Worm (Caenorhabditis elegans) whole organism, L1 larva: ENCODE measurements around the gene T22F7.3.
A peak's percentile ranks its signal among the peaks of the same experiment; 100 is the strongest.

ENCODE experiments used
- C04F5.9 ChIP-seq: sonication (generic microtip); optimal IDR thresholded peaks from 2 replicates; lab custom pipeline; 2016; ENCODE audit warnings: missing genetic modification characterization, missing compliant biosample characterization
- C16A3.4 ChIP-seq: fragments of 150-350 bp; optimal IDR thresholded peaks from 2 replicates; lab custom pipeline; 2014; ENCODE audit warnings: missing biosample characterization, missing genetic modification characterization
- F16B12.6 ChIP-seq: fragments of 150-350 bp; optimal IDR thresholded peaks from 2 replicates; lab custom pipeline; 2014; ENCODE audit warnings: missing biosample characterization, missing genetic modification characterization
- Y116A8C.19 ChIP-seq: sonication (generic microtip); optimal IDR thresholded peaks from 2 replicates; lab custom pipeline; 2016; ENCODE audit warnings: missing compliant biosample characterization, missing genetic modification characterization, borderline replicate concordance
- alr-1 ChIP-seq: fragments of 200-800 bp; sonication (Bioruptor generic); optimal IDR thresholded peaks from 2 replicates; lab custom pipeline; 2018; ENCODE audit warnings: borderline replicate concordance, mild to moderate bottlenecking, missing genetic modification characterization, missing compliant biosample characterization
- blmp-1 ChIP-seq: fragments of 150-350 bp; optimal IDR thresholded peaks from 2 replicates; lab custom pipeline; 2014; ENCODE audit warnings: missing biosample characterization, missing genetic modification characterization
- ceh-82 ChIP-seq, 3 experiments: fragments of 150-350 bp in 1 of 3; sonication (generic microtip) in 2 of 3; optimal IDR thresholded peaks; 2 replicates each; lab custom pipeline; 2014 to 2017; ENCODE audit warnings: missing biosample characterization in 3 of 3, missing genetic modification characterization in 3 of 3
- dpl-1 ChIP-seq, 3 experiments: fragments of 150-350 bp in 2 of 3; sonication (generic microtip) in 1 of 3; optimal IDR thresholded peaks; 2 replicates each; lab custom pipeline; 2014 to 2017; ENCODE audit warnings: missing biosample characterization in 3 of 3, missing genetic modification characterization in 3 of 3, missing genetic modification reagents in 3 of 3
- efl-1 ChIP-seq, 4 experiments: fragments of 150-350 bp; optimal IDR thresholded peaks in 3 of 4; peaks in 1 of 4; 1 replicate in 1 of 4; 2 replicates in 3 of 4; lab custom pipeline; 2014; ENCODE audit warnings: missing biosample characterization in 2 of 4, missing genetic modification characterization in 2 of 4, missing genetic modification reagents in 2 of 4
- egl-27 ChIP-seq, 2 experiments: fragments of 150-350 bp in 1 of 2; sonication (generic microtip); optimal IDR thresholded peaks; 3 replicates each; lab custom pipeline; 2017 to 2018; ENCODE audit warnings: missing biosample characterization in 2 of 2, missing genetic modification characterization in 2 of 2, missing genetic modification reagents in 2 of 2
- elt-3 ChIP-seq, 6 experiments: fragments of 150-350 bp in 1 of 6; sonication (generic microtip); optimal IDR thresholded peaks; 2 replicates each; lab custom pipeline; 2017 to 2018; ENCODE audit warnings: missing biosample characterization in 6 of 6, missing genetic modification characterization in 6 of 6, inconsistent platforms in 1 of 6
- ets-5 ChIP-seq: fragments of 200-800 bp; sonication (Bioruptor generic); IDR thresholded peaks from 2 replicates; pipeline ENCODE4 v1.3.6; 2022; ENCODE audit warnings: missing genetic modification characterization, missing compliant biosample characterization
- fkh-8 ChIP-seq: sonication (generic microtip); optimal IDR thresholded peaks from 2 replicates; lab custom pipeline; 2016; ENCODE audit warnings: mild to moderate bottlenecking, missing genetic modification characterization, missing compliant biosample characterization
- fos-1 ChIP-seq: fragments of 150-350 bp; optimal IDR thresholded peaks from 2 replicates; lab custom pipeline; 2014; ENCODE audit warnings: missing biosample characterization, missing genetic modification characterization
- hlh-4 ChIP-seq: sonication (generic microtip); optimal IDR thresholded peaks from 2 replicates; lab custom pipeline; 2016; ENCODE audit warnings: mild to moderate bottlenecking, missing genetic modification characterization, missing compliant biosample characterization
- hpl-2 ChIP-seq: fragments of 150-350 bp; optimal IDR thresholded peaks from 2 replicates; lab custom pipeline; 2014; ENCODE audit warnings: missing biosample characterization, missing genetic modification reagents, missing genetic modification characterization
- isw-1 ChIP-seq: fragments of 200-800 bp; sonication (Bioruptor generic); IDR thresholded peaks from 2 replicates; pipeline ENCODE4 v1.3.6; 2022; ENCODE audit warnings: missing genetic modification characterization, missing compliant biosample characterization
- jun-1 ChIP-seq: fragments of 150-350 bp; optimal IDR thresholded peaks from 2 replicates; lab custom pipeline; 2014; ENCODE audit warnings: missing biosample characterization, missing genetic modification reagents, missing genetic modification characterization
- lin-13 ChIP-seq: fragments of 150-350 bp; optimal IDR thresholded peaks from 2 replicates; lab custom pipeline; 2014; ENCODE audit warnings: missing biosample characterization, missing genetic modification reagents, missing genetic modification characterization
- lin-15B ChIP-seq: fragments of 150-350 bp; sonication (generic microtip); optimal IDR thresholded peaks from 3 replicates; lab custom pipeline; 2014; ENCODE audit warnings: missing biosample characterization, missing genetic modification characterization
- lin-35 ChIP-seq, 2 experiments: fragments of 150-350 bp; optimal IDR thresholded peaks; 2 replicates each; lab custom pipeline; 2014; ENCODE audit warnings: missing biosample characterization in 2 of 2, missing genetic modification characterization in 2 of 2, missing genetic modification reagents in 2 of 2
- lin-39 ChIP-seq: fragments of 150-350 bp; optimal IDR thresholded peaks from 2 replicates; lab custom pipeline; 2014; ENCODE audit warnings: missing biosample characterization, missing genetic modification reagents, missing genetic modification characterization
- lsy-2 ChIP-seq, 2 experiments: fragments of 150-350 bp; optimal IDR thresholded peaks; 2 replicates each; lab custom pipeline; 2014; ENCODE audit warnings: missing biosample characterization in 2 of 2, missing genetic modification characterization in 2 of 2
- mep-1 ChIP-seq: fragments of 150-350 bp; optimal IDR thresholded peaks from 2 replicates; lab custom pipeline; 2014; ENCODE audit warnings: missing biosample characterization, missing genetic modification characterization
- nhr-20 ChIP-seq: sonication (generic microtip); optimal IDR thresholded peaks from 2 replicates; lab custom pipeline; 2016; ENCODE audit warnings: mild to moderate bottlenecking, missing genetic modification characterization, missing compliant biosample characterization
- nhr-237 ChIP-seq: fragments of 150-350 bp; optimal IDR thresholded peaks from 2 replicates; lab custom pipeline; 2014; ENCODE audit warnings: missing biosample characterization, missing genetic modification characterization
- nhr-28 ChIP-seq: fragments of 150-350 bp; optimal IDR thresholded peaks from 2 replicates; lab custom pipeline; 2014; ENCODE audit warnings: missing biosample characterization, missing genetic modification characterization
- nhr-47 ChIP-seq: sonication (generic microtip); optimal IDR thresholded peaks from 2 replicates; lab custom pipeline; 2016; ENCODE audit warnings: mild to moderate bottlenecking, missing genetic modification characterization, moderate library complexity, missing compliant biosample characterization
- nhr-71 ChIP-seq: sonication (generic microtip); optimal IDR thresholded peaks from 2 replicates; lab custom pipeline; 2016; ENCODE audit warnings: mild to moderate bottlenecking, missing genetic modification characterization, moderate library complexity, missing compliant biosample characterization
- nhr-77 ChIP-seq: fragments of 150-350 bp; optimal IDR thresholded peaks from 2 replicates; lab custom pipeline; 2014; ENCODE audit warnings: missing biosample characterization, missing genetic modification characterization
- nhr-84 ChIP-seq: sonication (generic microtip); optimal IDR thresholded peaks from 2 replicates; lab custom pipeline; 2017; ENCODE audit warnings: missing biosample characterization, missing genetic modification characterization
- nhr-85 ChIP-seq: sonication (generic microtip); peaks from one replicate; lab custom pipeline; 2016; ENCODE audit warnings: missing genetic modification characterization, inconsistent platforms, missing compliant biosample characterization
- rnt-1 ChIP-seq: sonication (generic microtip); optimal IDR thresholded peaks from 2 replicates; lab custom pipeline; 2016; ENCODE audit warnings: mild to moderate bottlenecking, missing genetic modification characterization, moderate library complexity, missing compliant biosample characterization
- skn-1 ChIP-seq: fragments of 150-350 bp; optimal IDR thresholded peaks from 2 replicates; lab custom pipeline; 2014; ENCODE audit warnings: missing biosample characterization, missing genetic modification characterization
- snu-23 ChIP-seq: sonication (generic microtip); optimal IDR thresholded peaks from 2 replicates; lab custom pipeline; 2016; ENCODE audit warnings: missing genetic modification characterization, missing compliant biosample characterization
- sox-4 ChIP-seq: sonication (generic microtip); optimal IDR thresholded peaks from 2 replicates; lab custom pipeline; 2016; ENCODE audit warnings: missing genetic modification characterization, missing compliant biosample characterization
- sptf-1 ChIP-seq: fragments of 150-350 bp; optimal IDR thresholded peaks from 2 replicates; lab custom pipeline; 2014; ENCODE audit warnings: missing biosample characterization, missing genetic modification characterization
- swsn-7 ChIP-seq: sonication (generic microtip); optimal IDR thresholded peaks from 2 replicates; lab custom pipeline; 2016; ENCODE audit warnings: missing genetic modification characterization, missing compliant biosample characterization
- tbx-2 ChIP-seq: sonication (generic microtip); optimal IDR thresholded peaks from 2 replicates; lab custom pipeline; 2016; ENCODE audit warnings: missing genetic modification characterization, missing compliant biosample characterization
- unc-130 ChIP-seq: fragments of 150-350 bp; optimal IDR thresholded peaks from 2 replicates; lab custom pipeline; 2017; ENCODE audit warnings: missing biosample characterization, missing genetic modification characterization, inconsistent platforms
- unc-86 ChIP-seq: sonication (generic microtip); optimal IDR thresholded peaks from 2 replicates; lab custom pipeline; 2016; ENCODE audit warnings: missing genetic modification characterization, missing compliant biosample characterization
- xbp-1 ChIP-seq: sonication (generic microtip); optimal IDR thresholded peaks from 2 replicates; lab custom pipeline; 2016; ENCODE audit warnings: missing genetic modification characterization, missing compliant biosample characterization
- zag-1 ChIP-seq: fragments of 150-350 bp; optimal IDR thresholded peaks from 2 replicates; lab custom pipeline; 2014; ENCODE audit warnings: missing biosample characterization, missing genetic modification characterization
- zip-4 ChIP-seq: fragments of 200-800 bp; sonication (Bioruptor generic); optimal IDR thresholded peaks from 2 replicates; lab custom pipeline; 2018; ENCODE audit warnings: mild to moderate bottlenecking, missing genetic modification characterization, moderate library complexity, missing compliant biosample characterization

T22F7.3 gene

DNA sequence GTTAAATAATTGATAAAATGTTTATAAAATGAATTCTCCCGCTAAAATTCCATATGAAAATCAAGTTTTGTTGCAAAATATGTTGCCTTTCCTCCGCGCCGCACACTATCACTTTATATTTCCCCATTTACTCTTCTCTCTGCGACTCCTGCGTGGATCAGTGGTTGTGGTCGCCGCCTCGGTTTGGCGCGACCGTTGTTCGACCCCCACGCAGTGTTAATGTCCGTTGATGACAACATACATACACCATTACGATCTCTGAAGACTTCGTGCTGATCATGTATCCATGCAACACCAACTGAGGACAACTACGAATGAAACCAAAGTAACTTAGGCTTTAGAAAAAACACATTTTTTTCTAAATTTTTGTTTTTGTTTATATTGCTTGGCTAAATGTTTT lies 21.3 kb downstream of the T22F7.3 start (continued):
- TF ChIP-seq elt-3 (tag; optimal IDR thresholded peaks at IDR 0.05; lab: Kevin White, UChicago) (peak in 2 of 6 experiments; percentile 23 to 65), C04F5.9 (tag; lab: Kevin White, UChicago) (no peak), hlh-4 (no peak), hpl-2 (GFP tag; lab: Kevin White, UChicago) (peak; percentile 3), nhr-237 (no peak), unc-86 (tag; lab: Kevin White, UChicago) (peak; percentile 45), egl-27 (tag; optimal IDR thresholded peaks at IDR 0.05; lab: Kevin White, UChicago) (peak in 1 of 2 experiments; percentile 20), sox-4 (tag; lab: Kevin White, UChicago) (peak; percentile 54)

DNA sequence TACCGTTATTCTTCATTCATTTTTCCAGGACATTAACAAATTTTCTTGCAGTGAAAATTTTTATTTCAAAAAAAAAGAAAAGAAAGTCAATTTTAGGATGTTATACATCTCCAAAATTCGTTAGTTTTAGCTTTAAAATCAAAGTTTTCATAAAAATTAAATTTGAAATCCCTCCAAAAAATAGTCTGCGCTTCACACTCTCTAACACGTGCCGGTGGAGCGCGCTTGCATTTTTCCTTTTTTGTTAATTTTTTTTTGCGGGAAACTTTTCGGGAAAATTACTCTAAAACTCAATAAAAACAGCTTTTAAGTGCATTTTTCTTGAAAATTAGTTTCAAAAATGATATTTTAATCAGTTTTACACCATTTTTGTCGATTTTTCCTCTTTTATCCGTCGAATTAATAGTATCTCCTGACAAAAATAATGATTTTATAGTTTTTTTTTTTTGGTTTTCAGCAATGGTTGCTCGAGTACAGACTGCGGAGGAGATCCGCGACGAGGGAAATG lies 32.7 kb downstream of the T22F7.3 start, which contains the start of gene unc-45:
Gene unc-45, plus strand, starts transcription at position 458 of the 508 bp plus-strand sequence.
- TF ChIP-seq ets-5 = no peak
- TF ChIP-seq nhr-28 (tag; lab: Kevin White, UChicago) = no peak
- TF ChIP-seq nhr-47 (tag; lab: Kevin White, UChicago) = peak; percentile 63
- TF ChIP-seq alr-1 = no peak
- TF ChIP-seq elt-3 (tag; optimal IDR thresholded peaks at IDR 0.05; lab: Kevin White, UChicago) = peak in 1 of 6 experiments; percentile 17
- TF ChIP-seq efl-1 (optimal IDR thresholded peaks at IDR 0.05; lab: Kevin White, UChicago) = peak; percentile 79 to 94
- TF ChIP-seq efl-1 (GFP tag; optimal IDR thresholded peaks at IDR 0.05 in 1 of 2; lab: Kevin White, UChicago) = peak; percentile 93 to 99
- TF ChIP-seq unc-130 (tag; lab: Kevin White, UChicago) = no peak
- TF ChIP-seq dpl-1 (GFP tag; optimal IDR thresholded peaks at IDR 0.05; lab: Kevin White, UChicago) = peak; percentile 91 to 94 (median 92)
- peak; percentile 7 for TF ChIP-seq nhr-77
- TF ChIP-seq sptf-1 (tag; lab: Kevin White, UChicago) = no peak
- peak; percentile 68 for TF ChIP-seq snu-23 (GFP tag; lab: Kevin White, UChicago)
- TF ChIP-seq nhr-237 = peak; percentile 21
- TF ChIP-seq isw-1 (GFP tag; lab: Robert Waterston, UW) = peak; percentile 42
- peak; percentile 19 for TF ChIP-seq lin-39
- TF ChIP-seq nhr-85 (tag; lab: Kevin White, UChicago) = no peak
- no peak for TF ChIP-seq nhr-84 (tag; lab: Kevin White, UChicago)
- TF ChIP-seq mep-1 (tag; lab: Kevin White, UChicago) = peak; percentile 58
- TF ChIP-seq zip-4 (GFP tag; lab: Kevin White, UChicago) = no peak
- peak; percentile 63 for TF ChIP-seq lin-13 (GFP tag; lab: Kevin White, UChicago)
- peak; percentile 61 to 82 for TF ChIP-seq lsy-2 (tag; optimal IDR thresholded peaks at IDR 0.05; lab: Kevin White, UChicago)
- peak; percentile 94 to 96 for TF ChIP-seq lin-35 (GFP tag; optimal IDR thresholded peaks at IDR 0.05; lab: Kevin White, UChicago)
- peak; percentile 40 for TF ChIP-seq tbx-2 (tag; lab: Kevin White, UChicago)
- no peak for TF ChIP-seq F16B12.6 (tag; lab: Kevin White, UChicago)
- peak; percentile 53 for TF ChIP-seq swsn-7 (tag; lab: Kevin White, UChicago)
- TF ChIP-seq fkh-8 (tag; lab: Kevin White, UChicago) = peak; percentile 28
- TF ChIP-seq Y116A8C.19 (tag; lab: Kevin White, UChicago) = no peak
- peak; percentile 60 for TF ChIP-seq blmp-1 (tag; lab: Kevin White, UChicago)
- peak; percentile 18 for TF ChIP-seq jun-1 (tag; lab: Kevin White, UChicago)
- peak; percentile 66 for TF ChIP-seq nhr-71 (tag; lab: Kevin White, UChicago)
- peak; percentile 28 for TF ChIP-seq rnt-1 (tag; lab: Kevin White, UChicago)
- no peak for TF ChIP-seq zag-1
- peak; percentile 38 to 73 (median 64) for TF ChIP-seq ceh-82 (tag; optimal IDR thresholded peaks at IDR 0.05; lab: Kevin White, UChicago)
- peak; percentile 49 for TF ChIP-seq skn-1 (tag; lab: Kevin White, UChicago)
- TF ChIP-seq fos-1 (tag; lab: Kevin White, UChicago) = peak; percentile 35
- TF ChIP-seq C16A3.4 (tag; lab: Kevin White, UChicago) = peak; percentile 32
- TF ChIP-seq xbp-1 = peak; percentile 36
- peak; percentile 51 for TF ChIP-seq nhr-20 (tag; lab: Kevin White, UChicago)
- TF ChIP-seq lin-15B (tag; lab: Kevin White, UChicago) = peak; percentile 25
- TF ChIP-seq, all 84 proteins: peak for 27
